Worm (Caenorhabditis elegans) whole organism, L1 larva: ENCODE measurements around the gene pdzd-8.

Experiments
- C04F5.9 ChIP-seq: sonication (generic microtip); optimal IDR thresholded peaks from 2 replicates; lab custom pipeline; 2016; ENCODE audit warnings: missing genetic modification characterization, missing compliant biosample characterization
- C34B4.2 ChIP-seq: sonication (generic microtip); optimal IDR thresholded peaks from 2 replicates; lab custom pipeline; 2017; ENCODE audit warnings: mild to moderate bottlenecking, missing genetic modification characterization, missing compliant biosample characterization
- F16B12.6 ChIP-seq: fragments of 150-350 bp; optimal IDR thresholded peaks from 2 replicates; lab custom pipeline; 2014; ENCODE audit warnings: missing biosample characterization, missing genetic modification characterization
- Y116A8C.19 ChIP-seq: sonication (generic microtip); optimal IDR thresholded peaks from 2 replicates; lab custom pipeline; 2016; ENCODE audit warnings: missing compliant biosample characterization, missing genetic modification characterization, borderline replicate concordance
- aha-1 ChIP-seq: fragments of 150-350 bp; optimal IDR thresholded peaks from 2 replicates; lab custom pipeline; 2014; ENCODE audit warnings: missing biosample characterization, missing genetic modification characterization
- alr-1 ChIP-seq: fragments of 200-800 bp; sonication (Bioruptor generic); optimal IDR thresholded peaks from 2 replicates; lab custom pipeline; 2018; ENCODE audit warnings: borderline replicate concordance, mild to moderate bottlenecking, missing genetic modification characterization, missing compliant biosample characterization
- aly-2 ChIP-seq: fragments of 150-350 bp; optimal IDR thresholded peaks from 2 replicates; lab custom pipeline; 2014; ENCODE audit warnings: missing biosample characterization, missing genetic modification characterization
- ama-1 ChIP-seq: fragments of 150-350 bp; optimal IDR thresholded peaks from 2 replicates; lab custom pipeline; 2014
- ceh-63 ChIP-seq: fragments of 200-800 bp; sonication (Bioruptor generic); optimal IDR thresholded peaks from 2 replicates; lab custom pipeline; 2018; ENCODE audit warnings: mild to moderate bottlenecking, missing genetic modification characterization, missing compliant biosample characterization
- ceh-88 ChIP-seq: fragments of 200-800 bp; sonication (Bioruptor generic); IDR thresholded peaks from 2 replicates; pipeline ENCODE4 v1.3.6; 2022; ENCODE audit warnings: missing genetic modification characterization, missing compliant biosample characterization
- ceh-90 ChIP-seq: sonication (generic microtip); optimal IDR thresholded peaks from 2 replicates; lab custom pipeline; 2016; ENCODE audit warnings: missing genetic modification characterization, missing compliant biosample characterization
- efl-1 ChIP-seq, 4 experiments: fragments of 150-350 bp; optimal IDR thresholded peaks in 3 of 4; peaks in 1 of 4; 1 replicate in 1 of 4; 2 replicates in 3 of 4; lab custom pipeline; 2014; ENCODE audit warnings: missing biosample characterization in 2 of 4, missing genetic modification characterization in 2 of 4, missing genetic modification reagents in 2 of 4
- egl-13 ChIP-seq: sonication (generic microtip); optimal IDR thresholded peaks from 2 replicates; lab custom pipeline; 2016; ENCODE audit warnings: missing genotype, missing genetic modification reagents, missing genetic modification characterization, missing compliant biosample characterization
- egl-27 ChIP-seq, 2 experiments: fragments of 150-350 bp in 1 of 2; sonication (generic microtip); optimal IDR thresholded peaks; 3 replicates each; lab custom pipeline; 2017 to 2018; ENCODE audit warnings: missing biosample characterization in 2 of 2, missing genetic modification characterization in 2 of 2, missing genetic modification reagents in 2 of 2
- elt-2 ChIP-seq: sonication (generic microtip); optimal IDR thresholded peaks from 2 replicates; lab custom pipeline; 2016; ENCODE audit warnings: missing genetic modification characterization, mild to moderate bottlenecking, inconsistent platforms, missing compliant biosample characterization, missing genetic modification reagents
- elt-3 ChIP-seq, 6 experiments: fragments of 150-350 bp in 1 of 6; sonication (generic microtip); optimal IDR thresholded peaks; 2 replicates each; lab custom pipeline; 2017 to 2018; ENCODE audit warnings: missing biosample characterization in 6 of 6, missing genetic modification characterization in 6 of 6, inconsistent platforms in 1 of 6
- ets-5 ChIP-seq: fragments of 200-800 bp; sonication (Bioruptor generic); IDR thresholded peaks from 2 replicates; pipeline ENCODE4 v1.3.6; 2022; ENCODE audit warnings: missing genetic modification characterization, missing compliant biosample characterization
- fkh-4 ChIP-seq: sonication (generic microtip); optimal IDR thresholded peaks from 2 replicates; lab custom pipeline; 2016; ENCODE audit warnings: missing compliant biosample characterization, missing genetic modification characterization, borderline replicate concordance
- fos-1 ChIP-seq: fragments of 150-350 bp; optimal IDR thresholded peaks from 2 replicates; lab custom pipeline; 2014; ENCODE audit warnings: missing biosample characterization, missing genetic modification characterization
- hlh-17 ChIP-seq: fragments of 200-800 bp; sonication (Bioruptor generic); optimal IDR thresholded peaks from 2 replicates; lab custom pipeline; 2018; ENCODE audit warnings: missing genetic modification characterization, mild to moderate bottlenecking, missing compliant biosample characterization, moderate library complexity, borderline replicate concordance
- hlh-4 ChIP-seq: sonication (generic microtip); optimal IDR thresholded peaks from 2 replicates; lab custom pipeline; 2016; ENCODE audit warnings: mild to moderate bottlenecking, missing genetic modification characterization, missing compliant biosample characterization
- isw-1 ChIP-seq: fragments of 200-800 bp; sonication (Bioruptor generic); IDR thresholded peaks from 2 replicates; pipeline ENCODE4 v1.3.6; 2022; ENCODE audit warnings: missing genetic modification characterization, missing compliant biosample characterization
- lin-14 ChIP-seq: fragments of 200-800 bp; sonication (Bioruptor generic); optimal IDR thresholded peaks from 2 replicates; lab custom pipeline; 2018; ENCODE audit warnings: mild to moderate bottlenecking, missing genetic modification characterization, moderate library complexity, missing compliant biosample characterization
- lin-15B ChIP-seq: fragments of 150-350 bp; sonication (generic microtip); optimal IDR thresholded peaks from 3 replicates; lab custom pipeline; 2014; ENCODE audit warnings: missing biosample characterization, missing genetic modification characterization
- lin-35 ChIP-seq, 2 experiments: fragments of 150-350 bp; optimal IDR thresholded peaks; 2 replicates each; lab custom pipeline; 2014; ENCODE audit warnings: missing biosample characterization in 2 of 2, missing genetic modification characterization in 2 of 2, missing genetic modification reagents in 2 of 2
- lir-3 ChIP-seq: sonication (generic microtip); optimal IDR thresholded peaks from 2 replicates; lab custom pipeline; 2016; ENCODE audit warnings: mild to moderate bottlenecking, missing genetic modification characterization, moderate library complexity, missing compliant biosample characterization; ENCODE audit not compliant: poor library complexity
- mab-9 ChIP-seq: fragments of 200-800 bp; sonication (Bioruptor generic); IDR thresholded peaks from 2 replicates; pipeline ENCODE4 v1.3.6; 2022; ENCODE audit warnings: missing genetic modification reagents, missing genetic modification characterization, missing compliant biosample characterization
- mef-2 ChIP-seq: fragments of 150-350 bp; optimal IDR thresholded peaks from 2 replicates; lab custom pipeline; 2014; ENCODE audit warnings: missing biosample characterization, missing genetic modification characterization
- mep-1 ChIP-seq: fragments of 150-350 bp; optimal IDR thresholded peaks from 2 replicates; lab custom pipeline; 2014; ENCODE audit warnings: missing biosample characterization, missing genetic modification characterization
- nhr-19 ChIP-seq: fragments of 200-800 bp; sonication (Bioruptor generic); conservative IDR thresholded peaks from 2 replicates; pipeline ENCODE4 v1.3.6; 2022; ENCODE audit warnings: missing genetic modification characterization, missing compliant biosample characterization
- nhr-20 ChIP-seq: sonication (generic microtip); optimal IDR thresholded peaks from 2 replicates; lab custom pipeline; 2016; ENCODE audit warnings: mild to moderate bottlenecking, missing genetic modification characterization, missing compliant biosample characterization
- nhr-71 ChIP-seq: sonication (generic microtip); optimal IDR thresholded peaks from 2 replicates; lab custom pipeline; 2016; ENCODE audit warnings: mild to moderate bottlenecking, missing genetic modification characterization, moderate library complexity, missing compliant biosample characterization
- nhr-76 ChIP-seq: sonication (generic microtip); optimal IDR thresholded peaks from 2 replicates; lab custom pipeline; 2017; ENCODE audit warnings: missing biosample characterization, missing genetic modification characterization
- nhr-77 ChIP-seq: fragments of 150-350 bp; optimal IDR thresholded peaks from 2 replicates; lab custom pipeline; 2014; ENCODE audit warnings: missing biosample characterization, missing genetic modification characterization
- nhr-84 ChIP-seq: sonication (generic microtip); optimal IDR thresholded peaks from 2 replicates; lab custom pipeline; 2017; ENCODE audit warnings: missing biosample characterization, missing genetic modification characterization
- nhr-85 ChIP-seq: sonication (generic microtip); peaks from one replicate; lab custom pipeline; 2016; ENCODE audit warnings: missing genetic modification characterization, inconsistent platforms, missing compliant biosample characterization
- nhr-90 ChIP-seq: sonication (generic microtip); optimal IDR thresholded peaks from 2 replicates; lab custom pipeline; 2016; ENCODE audit warnings: mild to moderate bottlenecking, missing genetic modification characterization, missing compliant biosample characterization; ENCODE audit not compliant: poor library complexity
- pax-3 ChIP-seq: fragments of 200-800 bp; sonication (Bioruptor generic); optimal IDR thresholded peaks from 2 replicates; lab custom pipeline; 2018; ENCODE audit warnings: mild to moderate bottlenecking, missing genetic modification characterization, moderate library complexity, missing compliant biosample characterization
- pqm-1 ChIP-seq: sonication (generic microtip); optimal IDR thresholded peaks from 3 replicates; lab custom pipeline; 2017; ENCODE audit warnings: missing biosample characterization, missing genetic modification characterization
- rnt-1 ChIP-seq: sonication (generic microtip); optimal IDR thresholded peaks from 2 replicates; lab custom pipeline; 2016; ENCODE audit warnings: mild to moderate bottlenecking, missing genetic modification characterization, moderate library complexity, missing compliant biosample characterization
- skn-1 ChIP-seq: fragments of 150-350 bp; optimal IDR thresholded peaks from 2 replicates; lab custom pipeline; 2014; ENCODE audit warnings: missing biosample characterization, missing genetic modification characterization
- sup-37 ChIP-seq: fragments of 200-800 bp; sonication (Bioruptor generic); optimal IDR thresholded peaks from 2 replicates; lab custom pipeline; 2018; ENCODE audit warnings: mild to moderate bottlenecking, missing genetic modification characterization, missing compliant biosample characterization
- swsn-7 ChIP-seq: sonication (generic microtip); optimal IDR thresholded peaks from 2 replicates; lab custom pipeline; 2016; ENCODE audit warnings: missing genetic modification characterization, missing compliant biosample characterization
- tbx-2 ChIP-seq: sonication (generic microtip); optimal IDR thresholded peaks from 2 replicates; lab custom pipeline; 2016; ENCODE audit warnings: missing genetic modification characterization, missing compliant biosample characterization
- unc-130 ChIP-seq: fragments of 150-350 bp; optimal IDR thresholded peaks from 2 replicates; lab custom pipeline; 2017; ENCODE audit warnings: missing biosample characterization, missing genetic modification characterization, inconsistent platforms
- unc-62 ChIP-seq: fragments of 150-350 bp; optimal IDR thresholded peaks from 2 replicates; lab custom pipeline; 2014; ENCODE audit warnings: missing biosample characterization, missing genetic modification reagents, missing genetic modification characterization
- unc-86 ChIP-seq: sonication (generic microtip); optimal IDR thresholded peaks from 2 replicates; lab custom pipeline; 2016; ENCODE audit warnings: missing genetic modification characterization, missing compliant biosample characterization
- unc-98 ChIP-seq: fragments of 200-800 bp; sonication (Bioruptor generic); IDR thresholded peaks from 2 replicates; pipeline ENCODE4 v1.3.6; 2022; ENCODE audit warnings: missing genetic modification characterization, missing compliant biosample characterization
- vab-15 ChIP-seq: sonication (generic microtip); optimal IDR thresholded peaks from 2 replicates; lab custom pipeline; 2017; ENCODE audit warnings: missing genotype, mild to moderate bottlenecking, missing genetic modification characterization, missing compliant biosample characterization
- zip-4 ChIP-seq: fragments of 200-800 bp; sonication (Bioruptor generic); optimal IDR thresholded peaks from 2 replicates; lab custom pipeline; 2018; ENCODE audit warnings: mild to moderate bottlenecking, missing genetic modification characterization, moderate library complexity, missing compliant biosample characterization
- ztf-11 ChIP-seq, 2 experiments: sonication (generic microtip); optimal IDR thresholded peaks; 2 replicates each; lab custom pipeline; 2016 to 2017; ENCODE audit warnings: missing genetic modification characterization in 2 of 2, missing biosample characterization in 1 of 2, missing compliant biosample characterization in 1 of 2
- ztf-4 ChIP-seq: fragments of 150-350 bp; optimal IDR thresholded peaks from 2 replicates; lab custom pipeline; 2014; ENCODE audit warnings: missing biosample characterization, missing genetic modification characterization

pdzd-8 gene

DNA sequence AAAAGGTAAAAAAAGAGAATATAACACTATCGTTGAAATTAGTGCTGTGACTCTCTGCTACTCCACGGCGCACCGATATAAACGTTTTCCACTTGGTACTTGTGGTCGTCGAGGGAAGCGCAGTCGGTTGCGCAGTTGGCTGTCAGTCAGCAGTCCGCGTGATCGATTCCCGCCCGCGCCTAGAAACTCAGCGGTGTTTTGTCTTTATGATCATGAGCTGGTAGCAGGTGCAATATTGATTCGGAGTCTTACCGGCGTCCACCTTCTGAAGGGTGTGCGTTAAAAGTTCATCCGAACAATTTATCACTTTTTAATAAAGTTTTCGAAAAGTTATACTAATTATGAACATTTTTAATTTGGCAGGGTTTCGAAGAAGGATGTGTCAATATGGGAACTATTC lies 48.2 kb upstream of the pdzd-8 start:
- TF ChIP-seq F16B12.6 = peak; percentile 2
- TF ChIP-seq elt-2 = peak; percentile 72
- TF ChIP-seq mab-9 (GFP tag; lab: Robert Waterston, UW) = no peak
- TF ChIP-seq mep-1 (tag; lab: Kevin White, UChicago) = peak; percentile 66
- peak; percentile 82 for TF ChIP-seq nhr-90 (tag; lab: Kevin White, UChicago)
- TF ChIP-seq nhr-20 (tag; lab: Kevin White, UChicago) = peak; percentile 79
- no peak for TF ChIP-seq mef-2
- no peak for TF ChIP-seq hlh-4
- TF ChIP-seq ets-5 (GFP tag; lab: Robert Waterston, UW) = no peak
- TF ChIP-seq tbx-2 (tag; lab: Kevin White, UChicago) = peak; percentile 70
- TF ChIP-seq rnt-1 (tag; lab: Kevin White, UChicago) = peak; percentile 84
- peak; percentile 50 for TF ChIP-seq aly-2
- peak in 1 of 6 experiments; percentile 75 for TF ChIP-seq elt-3 (tag; optimal IDR thresholded peaks at IDR 0.05; lab: Kevin White, UChicago)
- peak; percentile 72 for TF ChIP-seq lin-14 (GFP tag; lab: Kevin White, UChicago)
- peak in 1 of 2 experiments; percentile 33 for TF ChIP-seq ztf-11 (tag; optimal IDR thresholded peaks at IDR 0.05; lab: Kevin White, UChicago)
- TF ChIP-seq pqm-1 (tag; lab: Kevin White, UChicago) = no peak
- peak; percentile 51 for TF ChIP-seq lir-3 (tag; lab: Kevin White, UChicago)
- TF ChIP-seq ztf-4 (tag; lab: Kevin White, UChicago) = peak; percentile 64
- TF ChIP-seq nhr-84 (tag; lab: Kevin White, UChicago) = no peak
- TF ChIP-seq C34B4.2 = no peak
- TF ChIP-seq nhr-77 (tag; lab: Kevin White, UChicago) = peak; percentile 55
- TF ChIP-seq unc-62 = no peak
- TF ChIP-seq lin-35 (GFP tag; optimal IDR thresholded peaks at IDR 0.05; lab: Kevin White, UChicago) = peak; percentile 52 to 81
- peak; percentile 74 for TF ChIP-seq nhr-19
- TF ChIP-seq efl-1 (optimal IDR thresholded peaks at IDR 0.05; lab: Kevin White, UChicago) = peak; percentile 56 to 62
- peak; percentile 46 to 96 for TF ChIP-seq efl-1 (GFP tag; optimal IDR thresholded peaks at IDR 0.05 in 1 of 2; lab: Kevin White, UChicago)
- peak; percentile 13 for TF ChIP-seq zip-4 (GFP tag; lab: Kevin White, UChicago)
- peak; percentile 87 for TF ChIP-seq nhr-71 (tag; lab: Kevin White, UChicago)
- no peak for TF ChIP-seq vab-15
- peak; percentile 29 for TF ChIP-seq C04F5.9 (tag; lab: Kevin White, UChicago)
- peak; percentile 64 for TF ChIP-seq fos-1
- peak; percentile 77 for TF ChIP-seq swsn-7
- peak; percentile 44 for TF ChIP-seq ama-1 (lab: Kevin White, UChicago)
- no peak for TF ChIP-seq hlh-17 (GFP tag; lab: Kevin White, UChicago)
- no peak for TF ChIP-seq alr-1 (tag; lab: Kevin White, UChicago)
- no peak for TF ChIP-seq ceh-63 (GFP tag; lab: Kevin White, UChicago)
- TF ChIP-seq fkh-4 (tag; lab: Kevin White, UChicago) = no peak
- TF ChIP-seq lin-15B (tag; lab: Kevin White, UChicago) = no peak
- peak; percentile 66 for TF ChIP-seq pax-3 (tag; lab: Kevin White, UChicago)
- TF ChIP-seq isw-1 (GFP tag; lab: Robert Waterston, UW) = no peak; the same call in 1 of the 2 replicates
- no peak for TF ChIP-seq Y116A8C.19 (tag; lab: Kevin White, UChicago)
- no peak for TF ChIP-seq ceh-88
- TF ChIP-seq egl-27 (tag; optimal IDR thresholded peaks at IDR 0.05; lab: Kevin White, UChicago) = peak in 1 of 2 experiments; percentile 14
- TF ChIP-seq unc-130 (tag; lab: Kevin White, UChicago) = peak; percentile 75
- TF ChIP-seq egl-13 (tag; lab: Kevin White, UChicago) = no peak
- TF ChIP-seq skn-1 (tag; lab: Kevin White, UChicago) = peak; percentile 71
- TF ChIP-seq nhr-76 (tag; lab: Kevin White, UChicago) = peak; percentile 77
- peak; percentile 81 for TF ChIP-seq nhr-85 (tag; lab: Kevin White, UChicago)
- peak; percentile 43 for TF ChIP-seq unc-86 (tag; lab: Kevin White, UChicago)
- TF ChIP-seq ceh-90 (tag; lab: Kevin White, UChicago) = no peak
- peak; percentile 49 for TF ChIP-seq sup-37 (GFP tag; lab: Kevin White, UChicago)
- TF ChIP-seq aha-1 (tag; lab: Kevin White, UChicago) = no peak
- TF ChIP-seq unc-98 = peak; percentile 48; the same call in 1 of the 2 replicates
